Worm (Caenorhabditis elegans) whole organism, midembryonic: ENCODE data around the gene srb-19.

Experiments
- T22C8.4 ChIP-seq: fragments of 200-800 bp; sonication (Bioruptor generic); IDR thresholded peaks from 2 replicates; pipeline ENCODE4 v1.3.6; 2022; ENCODE audit warnings: missing genetic modification characterization, missing compliant biosample characterization
- cog-1 ChIP-seq: sonication (generic microtip); optimal IDR thresholded peaks from 2 replicates; lab custom pipeline; 2016; ENCODE audit warnings: missing genetic modification characterization, missing compliant biosample characterization
- flt-1 ChIP-seq: fragments of 200-800 bp; sonication (Bioruptor generic); IDR thresholded peaks from 2 replicates; pipeline ENCODE4 v1.3.6; 2022; ENCODE audit warnings: missing genetic modification characterization, missing compliant biosample characterization
- klf-2 ChIP-seq: fragments of 200-800 bp; sonication (Bioruptor generic); conservative IDR thresholded peaks from 2 replicates; pipeline ENCODE4 v1.3.6; 2022; ENCODE audit warnings: missing genetic modification reagents, missing genetic modification characterization, missing compliant biosample characterization
- med-1 ChIP-seq: sonication (generic microtip); optimal IDR thresholded peaks from 2 replicates; lab custom pipeline; 2017; ENCODE audit warnings: missing genetic modification characterization, mild to moderate bottlenecking, missing compliant biosample characterization, antibody characterized with exemption, missing genetic modification reagents; ENCODE audit not compliant: insufficient read depth
- ref-1 ChIP-seq: fragments of 200-800 bp; sonication (Bioruptor generic); conservative IDR thresholded peaks from 2 replicates; pipeline ENCODE4 v1.3.6; 2022; ENCODE audit warnings: missing genetic modification reagents, missing genetic modification characterization, missing compliant biosample characterization
- tab-1 ChIP-seq: fragments of 200-800 bp; sonication (Bioruptor generic); IDR thresholded peaks from 2 replicates; pipeline ENCODE4 v1.3.6; 2022; ENCODE audit warnings: missing genetic modification characterization, missing compliant biosample characterization
- ztf-23 ChIP-seq: fragments of 200-800 bp; sonication (Bioruptor generic); IDR thresholded peaks from 2 replicates; pipeline ENCODE4 v1.3.6; 2022; ENCODE audit warnings: missing genetic modification reagents, missing genetic modification characterization, missing compliant biosample characterization
- ztf-29 ChIP-seq: fragments of 200-800 bp; sonication (Bioruptor generic); IDR thresholded peaks from 2 replicates; pipeline ENCODE4 v1.3.6; 2022; ENCODE audit warnings: missing genetic modification reagents, missing genetic modification characterization, missing compliant biosample characterization

DNA sequence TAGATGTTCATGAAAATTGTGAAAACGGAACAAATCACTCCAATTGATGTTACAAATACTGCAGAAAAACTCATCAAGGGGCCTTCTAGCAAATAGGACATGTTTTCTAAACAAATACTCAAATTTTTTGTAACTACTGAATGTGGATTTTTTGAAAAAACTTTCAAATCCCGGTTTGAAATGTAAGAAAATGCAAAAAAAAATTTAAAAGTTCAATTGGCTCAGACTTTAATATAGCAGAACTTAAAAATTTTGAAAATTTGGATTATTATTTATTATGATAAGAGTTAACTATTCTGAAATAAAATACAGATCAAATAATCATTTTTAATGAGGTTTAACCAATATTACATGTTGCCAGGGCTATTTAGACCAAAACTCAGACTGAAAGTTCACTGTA is 29.6 kb downstream of the srb-19 start, which contains the start of gene srbc-9:
- TF ChIP-seq T22C8.4 (no peak), ztf-29 (no peak), klf-2 (GFP tag; lab: Robert Waterston, UW) (no peak), med-1 (GFP tag; lab: Kevin White, UChicago) (no peak), flt-1 (GFP tag; lab: Robert Waterston, UW) (no peak), tab-1 (no peak), cog-1 (tag; lab: Kevin White, UChicago) (no peak), ref-1 (GFP tag; lab: Robert Waterston, UW) (no peak), ztf-23 (GFP tag; lab: Robert Waterston, UW) (no peak)
